Worm (Caenorhabditis elegans) whole organism, mixed stage, embryonic: ENCODE results near the gene B0563.6.

Experiments used
- M03D4.4 ChIP-seq: sonication (generic microtip); optimal IDR thresholded peaks from 2 replicates; lab custom pipeline; 2017; ENCODE audit warnings: mild to moderate bottlenecking, missing genetic modification characterization, missing compliant biosample characterization
- bed-3 ChIP-seq: fragments of 200-800 bp; sonication (Bioruptor generic); optimal IDR thresholded peaks from 3 replicates; lab custom pipeline; 2018; ENCODE audit warnings: mild to moderate bottlenecking, missing genetic modification characterization, moderate library complexity, missing compliant biosample characterization
- blmp-1 ChIP-seq: fragments of 150-350 bp; optimal IDR thresholded peaks from 2 replicates; lab custom pipeline; 2014; ENCODE audit warnings: missing biosample characterization, missing genetic modification characterization
- ceh-39 ChIP-seq: fragments of 150-350 bp; optimal IDR thresholded peaks from 2 replicates; lab custom pipeline; 2014; ENCODE audit warnings: missing biosample characterization, missing genetic modification characterization
- ceh-43 ChIP-seq: fragments of 200-800 bp; sonication (Bioruptor generic); optimal IDR thresholded peaks from 2 replicates; lab custom pipeline; 2018; ENCODE audit warnings: mild to moderate bottlenecking, missing genetic modification characterization, moderate library complexity, missing compliant biosample characterization
- ceh-83 ChIP-seq: fragments of 200-800 bp; sonication (Bioruptor generic); optimal IDR thresholded peaks from 2 replicates; lab custom pipeline; 2018; ENCODE audit warnings: mild to moderate bottlenecking, missing genetic modification characterization, missing compliant biosample characterization
- ces-1 ChIP-seq: fragments of 150-350 bp; optimal IDR thresholded peaks from 2 replicates; lab custom pipeline; 2014; ENCODE audit warnings: missing biosample characterization, missing genetic modification reagents, missing genetic modification characterization
- cnd-1 ChIP-seq: fragments of 200-800 bp; sonication (Bioruptor generic); optimal IDR thresholded peaks from 2 replicates; lab custom pipeline; 2018; ENCODE audit warnings: mild to moderate bottlenecking, missing genetic modification characterization, missing compliant biosample characterization
- drap-1 ChIP-seq: fragments of 200-800 bp; sonication (Bioruptor generic); optimal IDR thresholded peaks from 3 replicates; lab custom pipeline; 2018; ENCODE audit warnings: mild to moderate bottlenecking, missing genetic modification characterization, missing compliant biosample characterization
- elt-1 ChIP-seq: sonication (generic microtip); optimal IDR thresholded peaks from 2 replicates; lab custom pipeline; 2017; ENCODE audit warnings: missing genetic modification characterization, mild to moderate bottlenecking, missing compliant biosample characterization, antibody characterized with exemption, moderate library complexity, borderline replicate concordance; ENCODE audit not compliant: insufficient read depth
- elt-3 ChIP-seq: fragments of 150-350 bp; optimal IDR thresholded peaks from 2 replicates; lab custom pipeline; 2014; ENCODE audit warnings: missing biosample characterization, missing genetic modification characterization
- flh-1 ChIP-seq: fragments of 200-800 bp; sonication (Bioruptor generic); optimal IDR thresholded peaks from 2 replicates; lab custom pipeline; 2018; ENCODE audit warnings: mild to moderate bottlenecking, missing genetic modification characterization, moderate library complexity, missing compliant biosample characterization
- ham-2 ChIP-seq: fragments of 200-800 bp; sonication (Bioruptor generic); optimal IDR thresholded peaks from 2 replicates; lab custom pipeline; 2018; ENCODE audit warnings: mild to moderate bottlenecking, missing genetic modification characterization, missing compliant biosample characterization
- hlh-1 ChIP-seq: fragments of 150-350 bp; optimal IDR thresholded peaks from 2 replicates; lab custom pipeline; 2014; ENCODE audit warnings: missing biosample characterization, missing genetic modification reagents, missing genetic modification characterization
- lin-13 ChIP-seq: fragments of 150-350 bp; optimal IDR thresholded peaks from 2 replicates; lab custom pipeline; 2014; ENCODE audit warnings: missing biosample characterization, missing genetic modification characterization
- lin-32 ChIP-seq: fragments of 200-800 bp; sonication (Bioruptor generic); optimal IDR thresholded peaks from 2 replicates; lab custom pipeline; 2018; ENCODE audit warnings: mild to moderate bottlenecking, missing genetic modification characterization, missing compliant biosample characterization
- lsy-2 ChIP-seq: fragments of 150-350 bp; optimal IDR thresholded peaks from 2 replicates; lab custom pipeline; 2014; ENCODE audit warnings: missing biosample characterization, missing genetic modification characterization
- mab-5 ChIP-seq: fragments of 150-350 bp; optimal IDR thresholded peaks from 2 replicates; lab custom pipeline; 2014; ENCODE audit warnings: missing biosample characterization, missing genetic modification characterization
- mep-1 ChIP-seq: fragments of 150-350 bp; optimal IDR thresholded peaks from 2 replicates; lab custom pipeline; 2017; ENCODE audit warnings: missing biosample characterization, missing genetic modification reagents, missing genetic modification characterization, inconsistent platforms
- mls-2 ChIP-seq: sonication (generic microtip); optimal IDR thresholded peaks from 2 replicates; lab custom pipeline; 2016; ENCODE audit warnings: mild to moderate bottlenecking, missing genetic modification characterization, moderate library complexity, missing compliant biosample characterization
- nhr-12 ChIP-seq: fragments of 150-350 bp; optimal IDR thresholded peaks from 2 replicates; lab custom pipeline; 2014; ENCODE audit warnings: missing biosample characterization, missing genetic modification characterization
- nhr-2 ChIP-seq: fragments of 150-350 bp; optimal IDR thresholded peaks from 2 replicates; lab custom pipeline; 2014; ENCODE audit warnings: missing biosample characterization, missing genetic modification characterization
- nhr-237 ChIP-seq: fragments of 150-350 bp; optimal IDR thresholded peaks from 2 replicates; lab custom pipeline; 2014; ENCODE audit warnings: missing biosample characterization, missing genetic modification characterization
- nhr-28 ChIP-seq: fragments of 150-350 bp; optimal IDR thresholded peaks from 2 replicates; lab custom pipeline; 2014; ENCODE audit warnings: missing biosample characterization, missing genetic modification characterization
- nhr-76 ChIP-seq: sonication (generic microtip); optimal IDR thresholded peaks from 2 replicates; lab custom pipeline; 2017; ENCODE audit warnings: missing biosample characterization, missing genetic modification characterization
- pha-4 ChIP-seq: fragments of 150-350 bp; optimal IDR thresholded peaks from 2 replicates; lab custom pipeline; 2018; ENCODE audit warnings: missing biosample characterization, missing genetic modification reagents, missing genetic modification characterization
- sem-2 ChIP-seq: fragments of 200-800 bp; sonication (Bioruptor generic); optimal IDR thresholded peaks from 2 replicates; lab custom pipeline; 2018; ENCODE audit warnings: mild to moderate bottlenecking, missing genetic modification characterization, missing compliant biosample characterization
- snpc-4 ChIP-seq: fragments of 150-350 bp; optimal IDR thresholded peaks from 2 replicates; lab custom pipeline; 2014; ENCODE audit warnings: missing biosample characterization, missing genetic modification characterization
- sptf-1 ChIP-seq: sonication (generic microtip); optimal IDR thresholded peaks from 2 replicates; lab custom pipeline; 2017; ENCODE audit warnings: mild to moderate bottlenecking, missing genetic modification characterization, moderate library complexity, missing compliant biosample characterization
- tbx-8 ChIP-seq: fragments of 200-800 bp; sonication (Bioruptor generic); optimal IDR thresholded peaks from 2 replicates; lab custom pipeline; 2018; ENCODE audit warnings: mild to moderate bottlenecking, missing genetic modification characterization, moderate library complexity, missing compliant biosample characterization
- unc-120 ChIP-seq: sonication (generic microtip); optimal IDR thresholded peaks from 2 replicates; lab custom pipeline; 2017; ENCODE audit warnings: missing genetic modification characterization, missing compliant biosample characterization; ENCODE audit not compliant: poor library complexity, severe bottlenecking
- unc-39 ChIP-seq: fragments of 150-350 bp; optimal IDR thresholded peaks from 2 replicates; lab custom pipeline; 2014; ENCODE audit warnings: missing biosample characterization, missing genetic modification characterization
- unc-62 ChIP-seq: fragments of 150-350 bp; optimal IDR thresholded peaks from 2 replicates; lab custom pipeline; 2014; ENCODE audit warnings: missing biosample characterization, missing genetic modification reagents, missing genetic modification characterization
- zip-8 ChIP-seq: fragments of 150-350 bp; optimal IDR thresholded peaks from 2 replicates; lab custom pipeline; 2014; ENCODE audit warnings: missing biosample characterization, missing genetic modification characterization
- ztf-11 ChIP-seq: fragments of 150-350 bp; optimal IDR thresholded peaks from 2 replicates; lab custom pipeline; 2014; ENCODE audit warnings: missing biosample characterization, missing genetic modification characterization

B0563.6 gene

ce11 chrX:9105888-9106287 is 31.6 kb upstream of the B0563.6 start:
- TF ChIP-seq mep-1 (tag; lab: Kevin White, UChicago) (no peak), pha-4 (tag; lab: Kevin White, UChicago) (no peak), blmp-1 (tag; lab: Kevin White, UChicago) (no peak), snpc-4 (tag; lab: Kevin White, UChicago) (no peak), elt-1 (no peak), zip-8 (tag; lab: Kevin White, UChicago) (no peak), ceh-83 (GFP tag; lab: Kevin White, UChicago) (no peak), nhr-2 (tag; lab: Kevin White, UChicago) (no peak), ceh-39 (no peak), unc-120 (tag; lab: Kevin White, UChicago) (no peak), bed-3 (GFP tag; lab: Kevin White, UChicago) (no peak), ces-1 (no peak), sem-2 (GFP tag; lab: Kevin White, UChicago) (no peak), nhr-28 (tag; lab: Kevin White, UChicago) (no peak), unc-39 (no peak)

DNA sequence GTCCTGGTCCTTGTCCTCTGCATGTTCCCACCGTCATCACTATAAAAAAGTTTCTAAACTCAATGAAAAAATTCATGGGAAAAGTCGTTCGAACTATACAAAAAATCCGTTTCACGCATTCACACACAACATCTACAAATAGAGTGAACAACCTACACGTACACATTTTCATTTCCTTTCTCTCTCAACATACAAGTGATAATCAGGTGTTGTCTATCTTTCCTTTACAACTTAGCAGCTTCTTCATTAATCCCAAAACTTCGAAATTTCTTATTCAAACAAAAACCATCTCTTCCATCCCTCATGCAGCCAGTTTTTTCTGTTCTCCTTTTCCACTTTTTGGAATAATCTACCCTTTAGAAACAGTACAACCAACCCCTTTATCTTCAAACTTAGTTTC is 29.6 kb upstream of the B0563.6 start:
- TF ChIP-seq ham-2 (GFP tag; lab: Kevin White, UChicago), result no peak
- TF ChIP-seq nhr-2 (tag; lab: Kevin White, UChicago), result no peak
- TF ChIP-seq snpc-4 (tag; lab: Kevin White, UChicago), result no peak
- TF ChIP-seq blmp-1 (tag; lab: Kevin White, UChicago), result no peak
- no peak for TF ChIP-seq lsy-2 (tag; lab: Kevin White, UChicago)
- TF ChIP-seq mep-1 (tag; lab: Kevin White, UChicago), result no peak
- TF ChIP-seq unc-39, result no peak
- TF ChIP-seq ceh-39, result no peak
- TF ChIP-seq sem-2 (GFP tag; lab: Kevin White, UChicago), result no peak
- no peak for TF ChIP-seq zip-8 (tag; lab: Kevin White, UChicago)
- no peak for TF ChIP-seq elt-3
- no peak for TF ChIP-seq unc-120 (tag; lab: Kevin White, UChicago)
- no peak for TF ChIP-seq elt-1
- TF ChIP-seq, all 35 proteins: peak for 0

- TF ChIP-seq M03D4.4 (no peak), lin-32 (no peak), cnd-1 (no peak), nhr-12 (no peak), nhr-2 (tag; lab: Kevin White, UChicago) (no peak), unc-62 (no peak), ztf-11 (tag; lab: Kevin White, UChicago) (no peak)
These were observed 25.9 kb upstream of the B0563.6 start for ce11 chrX:9111585-9111984.

- no peak for TF ChIP-seq nhr-2 (tag; lab: Kevin White, UChicago)
- TF ChIP-seq snpc-4 (tag; lab: Kevin White, UChicago), result no peak
- no peak for TF ChIP-seq unc-120 (tag; lab: Kevin White, UChicago)
- TF ChIP-seq ztf-11 (tag; lab: Kevin White, UChicago), result no peak
- no peak for TF ChIP-seq tbx-8 (GFP tag; lab: Kevin White, UChicago)
- no peak for TF ChIP-seq zip-8 (tag; lab: Kevin White, UChicago)
- no peak for TF ChIP-seq unc-39
- no peak for TF ChIP-seq lin-32
- no peak for TF ChIP-seq unc-62
- TF ChIP-seq nhr-76 (tag; lab: Kevin White, UChicago), result no peak
- no peak for TF ChIP-seq elt-1
- TF ChIP-seq M03D4.4, result no peak
- no peak for TF ChIP-seq ceh-39
- no peak for TF ChIP-seq bed-3 (GFP tag; lab: Kevin White, UChicago)
- no peak for TF ChIP-seq nhr-28 (tag; lab: Kevin White, UChicago)
- TF ChIP-seq cnd-1, result no peak
- TF ChIP-seq ceh-83 (GFP tag; lab: Kevin White, UChicago), result no peak
- TF ChIP-seq nhr-237 (tag; lab: Kevin White, UChicago), result no peak
- TF ChIP-seq sem-2 (GFP tag; lab: Kevin White, UChicago), result no peak
- TF ChIP-seq mls-2 (tag; lab: Kevin White, UChicago), result no peak
- TF ChIP-seq pha-4 (tag; lab: Kevin White, UChicago), result peak; percentile 21
- peak; percentile 24 for TF ChIP-seq mep-1 (tag; lab: Kevin White, UChicago)
- TF ChIP-seq mab-5 (tag; lab: Kevin White, UChicago), result no peak
- no peak for TF ChIP-seq ham-2 (GFP tag; lab: Kevin White, UChicago)
- no peak for TF ChIP-seq hlh-1 (tag; lab: Kevin White, UChicago)
- peak; percentile 11 for TF ChIP-seq lin-13
- TF ChIP-seq sptf-1 (tag; lab: Kevin White, UChicago), result peak; percentile 10
- TF ChIP-seq drap-1, result no peak
- TF ChIP-seq blmp-1 (tag; lab: Kevin White, UChicago), result no peak
- no peak for TF ChIP-seq nhr-12
- TF ChIP-seq lsy-2 (tag; lab: Kevin White, UChicago), result peak; percentile 14
- no peak for TF ChIP-seq elt-3
- TF ChIP-seq flh-1 (GFP tag; lab: Kevin White, UChicago), result no peak
- TF ChIP-seq ceh-43 (GFP tag; lab: Kevin White, UChicago), result no peak
- TF ChIP-seq ces-1, result peak; percentile 53
These were observed 23.7 kb upstream of the B0563.6 start, which contains the start of gene C25A11.2 for ce11 chrX:9113829-9114228. Gene C25A11.2, plus strand, starts transcription at chrX:9114066.
